Worm (Caenorhabditis elegans) whole organism, mixed stage, embryonic: Measurements from ENCODE around the gene srx-5.

ENCODE experiments used
- elt-1 ChIP-seq: sonication (generic microtip); optimal IDR thresholded peaks from 2 replicates; lab custom pipeline; 2017; ENCODE audit warnings: missing genetic modification characterization, mild to moderate bottlenecking, missing compliant biosample characterization, antibody characterized with exemption, moderate library complexity, borderline replicate concordance; ENCODE audit not compliant: insufficient read depth
- flh-1 ChIP-seq: fragments of 200-800 bp; sonication (Bioruptor generic); optimal IDR thresholded peaks from 2 replicates; lab custom pipeline; 2018; ENCODE audit warnings: mild to moderate bottlenecking, missing genetic modification characterization, moderate library complexity, missing compliant biosample characterization
- hlh-1 ChIP-seq: fragments of 150-350 bp; optimal IDR thresholded peaks from 2 replicates; lab custom pipeline; 2014; ENCODE audit warnings: missing biosample characterization, missing genetic modification reagents, missing genetic modification characterization
- lin-13 ChIP-seq: fragments of 150-350 bp; optimal IDR thresholded peaks from 2 replicates; lab custom pipeline; 2014; ENCODE audit warnings: missing biosample characterization, missing genetic modification characterization
- lsy-2 ChIP-seq: fragments of 150-350 bp; optimal IDR thresholded peaks from 2 replicates; lab custom pipeline; 2014; ENCODE audit warnings: missing biosample characterization, missing genetic modification characterization
- mep-1 ChIP-seq: fragments of 150-350 bp; optimal IDR thresholded peaks from 2 replicates; lab custom pipeline; 2017; ENCODE audit warnings: missing biosample characterization, missing genetic modification reagents, missing genetic modification characterization, inconsistent platforms
- nhr-28 ChIP-seq: fragments of 150-350 bp; optimal IDR thresholded peaks from 2 replicates; lab custom pipeline; 2014; ENCODE audit warnings: missing biosample characterization, missing genetic modification characterization
- tbx-8 ChIP-seq: fragments of 200-800 bp; sonication (Bioruptor generic); optimal IDR thresholded peaks from 2 replicates; lab custom pipeline; 2018; ENCODE audit warnings: mild to moderate bottlenecking, missing genetic modification characterization, moderate library complexity, missing compliant biosample characterization

ce11 chrV:712882-713281, 13.0 kb downstream of the srx-5 start, which contains the start of gene cyp-33C11:
- no peak for TF ChIP-seq mep-1 (tag; lab: Kevin White, UChicago)
- no peak for TF ChIP-seq tbx-8
- no peak for TF ChIP-seq flh-1 (GFP tag; lab: Kevin White, UChicago)
- no peak for TF ChIP-seq hlh-1 (tag; lab: Kevin White, UChicago)
- TF ChIP-seq lin-13: no peak
- no peak for TF ChIP-seq lsy-2 (tag; lab: Kevin White, UChicago)
- no peak for TF ChIP-seq nhr-28
- no peak for TF ChIP-seq elt-1
